Fruit fly (Drosophila melanogaster): ENCODE data around the gene Pka-C1.

- no peak for TF ChIP-seq CTCF (optimal IDR thresholded peaks at IDR 0.05)
- TF ChIP-seq CG8478 (optimal IDR thresholded peaks at IDR 0.05): no peak
Measured at dm6 chr2L:9729618-9730284, 30.7 kb upstream of the Pka-C1 start, which contains the start of gene CG13116.
